Worm (Caenorhabditis elegans): ENCODE data around the gene F37A8.2.

DNA sequence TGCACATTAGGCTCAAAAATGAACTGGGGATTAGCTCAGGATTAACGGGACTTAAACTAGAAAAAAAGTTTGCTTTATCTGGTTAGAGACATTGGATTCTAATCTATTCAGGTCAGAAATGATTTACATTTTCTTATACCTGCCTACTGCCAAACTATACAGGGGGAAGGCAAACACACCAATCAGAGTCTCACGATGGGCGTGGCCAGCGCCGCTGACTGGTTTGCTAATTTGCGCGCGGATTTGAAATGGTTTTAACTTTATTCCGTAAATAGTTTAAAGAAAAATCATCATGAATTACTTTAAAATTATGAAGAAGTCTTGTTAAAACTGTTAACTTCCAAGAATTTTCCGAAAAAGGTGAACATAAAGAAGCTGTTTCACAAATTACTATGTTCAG is 33.0 kb downstream of the F37A8.2 start:
- TF ChIP-seq W03F9.2 (tag; optimal IDR thresholded peaks at IDR 0.05), result no peak
- TF ChIP-seq him-1 (tag; optimal IDR thresholded peaks at IDR 0.05), result no peak

All from whole organism, L4/young adult.